Fruit fly (Drosophila melanogaster) S2 (cell line): Measurements from ENCODE around the gene betaTub97EF.

Experiments used
- CG8478 ChIP-seq: fragments of >200 bp; optimal IDR thresholded peaks from 2 replicates; lab custom pipeline; 2018
- CTCF ChIP-seq, 2 experiments: fragments of >200 bp; optimal IDR thresholded peaks; 2 replicates each; lab custom pipeline; 2018

DNA sequence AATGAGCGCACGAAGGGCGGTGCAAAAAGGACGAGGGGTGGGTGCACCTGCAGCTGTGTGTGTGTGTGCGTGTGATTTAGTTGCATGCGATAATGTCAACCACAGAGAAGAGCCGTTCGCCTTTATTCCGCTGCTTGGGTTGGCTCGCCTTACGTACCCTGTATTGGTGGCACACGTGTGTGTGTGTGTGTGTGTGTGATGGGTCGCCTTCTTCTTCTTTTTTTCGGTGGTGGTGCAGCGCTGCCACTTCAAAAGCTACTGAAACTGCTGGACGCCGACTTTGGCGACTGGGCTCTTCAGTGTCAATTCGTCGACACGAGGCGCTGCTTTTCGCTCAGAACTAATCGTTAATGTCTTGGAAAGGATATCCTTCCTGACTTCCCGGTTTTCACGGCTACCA lies 38.1 kb upstream of the betaTub97EF start, which contains the start of gene trv:
- TF ChIP-seq CG8478 (lab: Kevin White, UChicago) (no peak), CTCF (optimal IDR thresholded peaks at IDR 0.05; lab: Kevin White, UChicago) (no peak)
